Worm (Caenorhabditis elegans): ENCODE data around the gene ncx-9.

DNA sequence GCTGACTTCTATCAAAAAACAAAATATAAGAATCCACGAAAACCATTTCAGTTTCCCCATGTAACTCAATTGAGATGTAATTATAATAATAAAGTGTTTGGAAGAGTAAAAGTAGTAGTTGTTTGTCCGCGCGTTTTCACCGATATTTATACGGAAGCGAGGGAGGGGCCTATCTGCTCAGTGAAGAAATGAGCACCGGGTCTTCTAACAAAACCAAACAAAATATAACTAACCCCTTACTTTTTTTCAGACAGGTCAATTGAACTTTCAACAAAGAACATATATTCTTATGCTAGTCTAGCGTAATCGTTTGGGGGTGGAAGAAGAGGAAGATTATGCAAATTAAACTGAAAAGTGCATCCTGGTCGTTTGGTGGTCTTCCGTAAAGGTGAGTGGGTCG, at the start of gene ncx-9:
- TF ChIP-seq tbx-11 (GFP tag; IDR thresholded peaks at IDR 0.05) (no peak), hmg-4 (GFP tag; optimal IDR thresholded peaks at IDR 0.05) (no peak), ama-1 (optimal IDR thresholded peaks at IDR 0.05) (no peak), F13C5.2 (tag; optimal IDR thresholded peaks at IDR 0.05) (no peak), B0310.2 (tag; optimal IDR thresholded peaks at IDR 0.05) (no peak), flt-1 (GFP tag; IDR thresholded peaks at IDR 0.05) (no peak)

All from whole organism, early embryonic.